Fruit fly (Drosophila melanogaster): Measurements from ENCODE around the gene CG34376.

Gene CG34376

dm6 chr3R:22432200-22432804, 15.6 kb upstream of the CG34376 start (continued):
- TF ChIP-seq peb (GFP tag; IDR thresholded peaks at IDR 0.05) (no peak), slbo (GFP tag; IDR thresholded peaks at IDR 0.05) (no peak), CG32767 (GFP tag; IDR thresholded peaks at IDR 0.05) (no peak), bsh (GFP tag; optimal IDR thresholded peaks at IDR 0.05) (no peak), D19A (tag; optimal IDR thresholded peaks at IDR 0.05) (no peak), CG4328 (GFP tag; optimal IDR thresholded peaks at IDR 0.05) (no peak), CG7963 (GFP tag; IDR thresholded peaks at IDR 0.05; ENCODE audit: partially characterized antibody) (no peak)

- TF ChIP-seq pros (GFP tag; optimal IDR thresholded peaks at IDR 0.05) (peak; percentile 28), Adf1 (GFP tag; IDR thresholded peaks at IDR 0.05) (no peak), vnd (GFP tag; IDR thresholded peaks at IDR 0.05; ENCODE audit: partially characterized antibody) (0 out of 3 replicates have a peak, but pooled peaks have one; percentile 7), onecut (GFP tag; IDR thresholded peaks at IDR 0.05) (no peak), her (GFP tag; optimal IDR thresholded peaks at IDR 0.05) (no peak), CG12299 (tag; optimal IDR thresholded peaks at IDR 0.05) (no peak)
Observed at dm6 chr3R:22436050-22436449, 11.8 kb upstream of the CG34376 start, which contains the start of gene CG13847. CG13847 (minus strand) TSS chr3R:22436150.

- no peak for TF ChIP-seq CG6689 (GFP tag; IDR thresholded peaks at IDR 0.05)
- no peak for TF ChIP-seq CG8765 (GFP tag; IDR thresholded peaks at IDR 0.05)
- TF ChIP-seq abd-A (tag; optimal IDR thresholded peaks at IDR 0.05) = peak; percentile 60
- no peak for TF ChIP-seq Six4 (GFP tag; optimal IDR thresholded peaks at IDR 0.05)
- no peak for TF ChIP-seq CG17361 (GFP tag; IDR thresholded peaks at IDR 0.05)
- no peak for TF ChIP-seq kah (GFP tag; optimal IDR thresholded peaks at IDR 0.05)
- TF ChIP-seq sens-2 (GFP tag; IDR thresholded peaks at IDR 0.05) = no peak
- no peak for TF ChIP-seq CG7372 (GFP tag; IDR thresholded peaks at IDR 0.05)
- no peak for TF ChIP-seq ash1 (GFP tag; optimal IDR thresholded peaks at IDR 0.05)
- TF ChIP-seq emc (GFP tag; optimal IDR thresholded peaks at IDR 0.05) = no peak
- TF ChIP-seq CG5180 (GFP tag; optimal IDR thresholded peaks at IDR 0.05) = no peak
- peak; percentile 66; the same call in 1 of the 2 replicates for TF ChIP-seq vvl (GFP tag; IDR thresholded peaks at IDR 0.05)
- TF ChIP-seq CG12391 (tag; optimal IDR thresholded peaks at IDR 0.05) = no peak
- peak; percentile 20 for TF ChIP-seq pros (GFP tag; optimal IDR thresholded peaks at IDR 0.05)
- TF ChIP-seq oc (tag; optimal IDR thresholded peaks at IDR 0.05) = peak; percentile 58
- TF ChIP-seq Dek (tag; optimal IDR thresholded peaks at IDR 0.05) = no peak
- no peak for TF ChIP-seq dpn (GFP tag; optimal IDR thresholded peaks at IDR 0.05)
- no peak for TF ChIP-seq unpg (GFP tag; optimal IDR thresholded peaks at IDR 0.05)
- TF ChIP-seq Med (GFP tag) = no peak
- no peak for TF ChIP-seq phol (tag; optimal IDR thresholded peaks at IDR 0.05)
- no peak for TF ChIP-seq CG11695 (GFP tag; IDR thresholded peaks at IDR 0.05)
- no peak for TF ChIP-seq CG1233 (GFP tag; optimal IDR thresholded peaks at IDR 0.05)
- no peak for TF ChIP-seq ro (GFP tag; IDR thresholded peaks at IDR 0.05)
- TF ChIP-seq CG9817 (tag; optimal IDR thresholded peaks at IDR 0.05) = no peak
- no peak for TF ChIP-seq NC2α (GFP tag; optimal IDR thresholded peaks at IDR 0.05)
- TF ChIP-seq Eip74EF (GFP tag; optimal IDR thresholded peaks at IDR 0.05) = peak in 1 of 2 experiments; percentile 12
Observed at dm6 chr3R:22438301-22438700, 9.6 kb upstream of the CG34376 start.
